Worm (Caenorhabditis elegans): ENCODE measurements around the gene C15B12.8.

ce11 chrX:6507734-6508133 lies 33.7 kb downstream of the C15B12.8 start:
- TF ChIP-seq flt-1 (GFP tag; IDR thresholded peaks at IDR 0.05) (no peak), klf-2 (GFP tag; conservative IDR thresholded peaks at IDR 0.05) (no peak), T22C8.4 (GFP tag; IDR thresholded peaks at IDR 0.05) (no peak), med-1 (GFP tag; optimal IDR thresholded peaks at IDR 0.05; ENCODE audit: insufficient read depth) (no peak), ref-1 (GFP tag; conservative IDR thresholded peaks at IDR 0.05) (no peak)
